Worm (Caenorhabditis elegans): ENCODE data around the gene set-15.
"Not testable (repeated sequence)": the region's sequence is repeated elsewhere in the genome, so short reads cannot be mapped to it uniquely, and the experiment has no call there.

set-15 gene

DNA sequence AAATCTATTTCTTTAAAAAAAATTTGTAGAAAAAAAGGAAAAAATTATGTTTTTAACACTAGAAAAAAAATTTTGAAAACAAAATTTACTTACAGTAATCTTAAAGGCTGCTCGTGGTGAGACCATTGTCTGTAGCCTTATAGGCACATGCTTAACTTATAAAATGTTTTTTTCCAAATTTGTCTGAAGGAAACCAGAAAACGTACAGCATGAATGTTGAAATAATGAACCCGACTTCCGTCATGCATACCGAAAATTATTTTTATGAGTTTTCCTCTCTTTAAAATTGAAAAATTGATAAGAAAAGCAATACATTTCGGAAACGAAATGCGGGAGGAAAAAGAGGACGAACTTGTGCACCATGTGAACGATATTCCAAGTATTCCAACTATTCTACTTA is 8.2 kb downstream of the set-15 start, which contains the start of gene R11E3.2:
TSS of gene R11E3.2 (plus strand) at position 301 of the 400 bp plus-strand sequence.
- TF ChIP-seq F39B2.1 (GFP tag; IDR thresholded peaks at IDR 0.05) = no peak
- TF ChIP-seq nhr-80 (tag; optimal IDR thresholded peaks at IDR 0.05) = peak; percentile 4

ce11 chrIV:4764422-4764821 is 15.6 kb downstream of the set-15 start, which contains the start of gene npp-26:
npp-26 (plus strand) TSS chrIV:4764722.
- no peak for TF ChIP-seq egrh-3 (GFP tag; IDR thresholded peaks at IDR 0.05)
- no peak for TF ChIP-seq lin-40 (tag; optimal IDR thresholded peaks at IDR 0.05)
- no peak for TF ChIP-seq attf-3 (GFP tag; conservative IDR thresholded peaks at IDR 0.05)
- TF ChIP-seq T07F8.4 (tag; optimal IDR thresholded peaks at IDR 0.05) = no peak
- no peak for TF ChIP-seq Y79H2A.3 (GFP tag; conservative IDR thresholded peaks at IDR 0.05)
- no peak for TF ChIP-seq hmg-1.2 (GFP tag; IDR thresholded peaks at IDR 0.05)

DNA sequence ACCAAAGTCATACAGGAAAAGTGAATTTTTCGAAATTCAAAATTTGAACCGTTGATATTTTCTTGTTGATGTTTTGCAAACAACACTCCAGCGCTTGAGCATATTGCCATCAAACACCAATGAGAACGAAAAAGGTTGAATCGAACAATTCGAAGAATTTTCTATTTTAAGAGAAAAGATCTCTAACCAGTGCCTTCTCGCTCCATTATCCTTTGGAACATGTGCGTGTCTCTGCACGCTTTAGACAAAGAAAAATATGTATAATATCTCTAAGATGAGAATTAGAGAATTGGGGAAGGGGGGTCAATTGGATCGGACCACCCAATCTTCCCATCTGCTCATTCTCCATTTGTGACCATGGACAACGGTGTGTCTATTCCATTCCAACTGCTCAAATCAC is 16.2 kb downstream of the set-15 start, which contains the start of gene Y17G9B.2:
TSS of gene Y17G9B.2 (plus strand) at position 301 of the 400 bp plus-strand sequence.
- TF ChIP-seq attf-5 (GFP tag; optimal IDR thresholded peaks at IDR 0.05) = no peak
- TF ChIP-seq Y53F4B.3 (GFP tag; IDR thresholded peaks at IDR 0.05) = no peak
- TF ChIP-seq nfya-1 (tag; optimal IDR thresholded peaks at IDR 0.05; ENCODE audit: borderline replicate concordance, insufficient read depth) = no peak
- TF ChIP-seq egl-44 (GFP tag; IDR thresholded peaks at IDR 0.05) = no peak
- TF ChIP-seq ceh-91 (GFP tag; IDR thresholded peaks at IDR 0.05) = no peak
- TF ChIP-seq repo-1 (tag; optimal IDR thresholded peaks at IDR 0.05) = no peak
- TF ChIP-seq let-526 (GFP tag; IDR thresholded peaks at IDR 0.05) = no peak
- TF ChIP-seq K11D2.4 (GFP tag; IDR thresholded peaks at IDR 0.05) = no peak
- no peak for TF ChIP-seq egl-18 (GFP tag; IDR thresholded peaks at IDR 0.05)
- TF ChIP-seq let-607 (tag; optimal IDR thresholded peaks at IDR 0.05) = no peak
- no peak for TF ChIP-seq snpc-3.4 (tag; optimal IDR thresholded peaks at IDR 0.05)
- TF ChIP-seq aptf-3 (GFP tag; IDR thresholded peaks at IDR 0.05) = no peak
- TF ChIP-seq ceh-27 (GFP tag; optimal IDR thresholded peaks at IDR 0.05) = no peak
- TF ChIP-seq tbp1 (GFP tag; optimal IDR thresholded peaks at IDR 0.05) = no peak
- no peak for TF ChIP-seq K12H6.12 (tag; optimal IDR thresholded peaks at IDR 0.05)

DNA sequence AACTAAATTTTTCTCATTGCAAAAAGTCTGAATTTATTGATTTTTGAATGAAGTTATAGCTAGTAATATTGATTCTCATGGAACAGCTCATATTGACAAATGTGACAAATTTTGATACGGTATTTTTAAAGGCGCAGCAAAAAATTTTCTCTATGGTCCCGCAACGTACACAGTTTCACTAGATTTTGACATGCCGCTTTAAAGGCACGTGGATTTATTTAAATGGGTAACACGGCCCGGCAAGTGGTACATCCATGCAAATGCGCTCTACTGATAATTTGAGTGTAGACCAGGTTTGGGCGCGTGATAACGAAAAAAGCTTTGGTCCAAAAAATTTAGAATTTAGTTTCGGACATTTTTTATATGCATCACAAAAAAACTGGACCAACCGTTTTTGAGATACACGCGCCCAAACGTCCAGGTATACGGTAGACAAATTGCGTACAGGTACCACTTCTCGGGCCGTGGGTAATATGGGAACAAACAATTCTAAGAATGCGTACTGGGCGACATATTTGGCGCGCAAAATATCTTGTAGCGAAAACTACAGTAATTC is 17.0 kb downstream of the set-15 start:
- TF ChIP-seq madf-6 (GFP tag; IDR thresholded peaks at IDR 0.05) = peak; percentile 75
- peak; percentile 26; the same call in 1 of the 2 replicates for TF ChIP-seq hmg-1.2 (GFP tag; IDR thresholded peaks at IDR 0.05)
- peak; percentile 49 for TF ChIP-seq F33H1.4 (GFP tag; IDR thresholded peaks at IDR 0.05)
- peak; percentile 52 for TF ChIP-seq lsl-1 (GFP tag; optimal IDR thresholded peaks at IDR 0.05)
- not testable (repeated sequence) for TF ChIP-seq snpc-4 (GFP tag; optimal IDR thresholded peaks at IDR 0.05)
- peak in 1 of 4 experiments; percentile 39 for TF ChIP-seq snpc-4 (tag; optimal IDR thresholded peaks at IDR 0.05)
- peak; percentile 17 for TF ChIP-seq xnd-1 (tag; optimal IDR thresholded peaks at IDR 0.05)
- TF ChIP-seq mcd-1 (GFP tag; IDR thresholded peaks at IDR 0.05) = peak; percentile 70

ce11 chrIV:4760378-4761084 is 19.5 kb downstream of the set-15 start, which contains the start of the genes memi-1 and cyp-31A3:
memi-1 (minus strand) TSS chrIV:4760428.
cyp-31A3 (plus strand) TSS chrIV:4761049.
- no peak for TF ChIP-seq ets-4 (GFP tag; optimal IDR thresholded peaks at IDR 0.05)
- TF ChIP-seq ceh-40 (GFP tag; IDR thresholded peaks at IDR 0.05) = no peak
- peak; percentile 82 for TF ChIP-seq D2030.7 (GFP tag; IDR thresholded peaks at IDR 0.05)
- no peak for TF ChIP-seq egrh-3 (GFP tag; IDR thresholded peaks at IDR 0.05)
- TF ChIP-seq mcd-1 (GFP tag; IDR thresholded peaks at IDR 0.05) = peak; percentile 67; the same call in 1 of the 2 replicates
- no peak for TF ChIP-seq cebp-1 (GFP tag; IDR thresholded peaks at IDR 0.05)
- TF ChIP-seq cebp-1 (tag; optimal IDR thresholded peaks at IDR 0.05) = no peak
- no peak for TF ChIP-seq aptf-3 (GFP tag; IDR thresholded peaks at IDR 0.05)
- TF ChIP-seq C17E4.6 (GFP tag; IDR thresholded peaks at IDR 0.05) = no peak
- no peak for TF ChIP-seq F37B4.10 (GFP tag; IDR thresholded peaks at IDR 0.05)
- no peak for TF ChIP-seq nfya-2 (GFP tag; IDR thresholded peaks at IDR 0.05)
- no peak for TF ChIP-seq nfya-1 (tag; optimal IDR thresholded peaks at IDR 0.05; ENCODE audit: borderline replicate concordance, insufficient read depth)
- no peak for TF ChIP-seq zim-3 (tag; optimal IDR thresholded peaks at IDR 0.05)
- no peak for TF ChIP-seq repo-1 (tag; optimal IDR thresholded peaks at IDR 0.05)
- TF ChIP-seq Y53G8AR.9 (GFP tag; conservative IDR thresholded peaks at IDR 0.05) = no peak; the same call in 1 of the 2 replicates
- no peak for TF ChIP-seq ccch-3 (GFP tag; optimal IDR thresholded peaks at IDR 0.05)

Data from whole organism, young adult.